Fruit fly (Drosophila melanogaster) whole organism, embryonic: Measurements from ENCODE around the gene RpS15Aa.

ENCODE experiments used
- B-H1 ChIP-seq: fragments of 200-800 bp; sonication (Bioruptor generic); IDR thresholded peaks from 3 replicates; pipeline ENCODE4 v1.3.6; 2022; ENCODE audit warnings: missing biosample characterization, missing genetic modification characterization
- Bteb2 ChIP-seq: fragments of 200-800 bp; sonication (Bioruptor generic); optimal IDR thresholded peaks from 2 replicates; lab custom pipeline; 2016; ENCODE audit warnings: missing biosample characterization, missing genetic modification characterization
- CG12769 ChIP-seq: fragments of 200-800 bp; sonication (Bioruptor generic); optimal IDR thresholded peaks from 2 replicates; lab custom pipeline; 2019; ENCODE audit warnings: missing biosample characterization, mild to moderate bottlenecking, missing genetic modification characterization, moderate library complexity
- CG13624 ChIP-seq: fragments of 200-800 bp; sonication (Bioruptor generic); optimal IDR thresholded peaks from 2 replicates; lab custom pipeline; 2016; ENCODE audit warnings: missing biosample characterization, missing genetic modification characterization
- CG13894 ChIP-seq: fragments of 200-800 bp; sonication (Bioruptor generic); optimal IDR thresholded peaks from 3 replicates; lab custom pipeline; 2018; ENCODE audit warnings: missing biosample characterization, mild to moderate bottlenecking, missing genetic modification characterization, moderate library complexity
- CG14014 ChIP-seq: fragments of 200-800 bp; sonication (Bioruptor generic); IDR thresholded peaks from 2 replicates; pipeline ENCODE4 v1.3.6; 2022; ENCODE audit warnings: missing biosample characterization, missing genetic modification characterization
- CG14441 ChIP-seq: fragments of 200-800 bp; sonication (Bioruptor generic); IDR thresholded peaks from 2 replicates; pipeline ENCODE4 v1.3.6; 2022; ENCODE audit warnings: missing biosample characterization, missing genetic modification characterization
- CG14710 ChIP-seq: fragments of 200-800 bp; sonication (Bioruptor generic); optimal IDR thresholded peaks from 3 replicates; lab custom pipeline; 2019; ENCODE audit warnings: missing biosample characterization, mild to moderate bottlenecking, missing genetic modification characterization, moderate library complexity
- CG15514 ChIP-seq: fragments of 200-800 bp; sonication (Bioruptor generic); optimal IDR thresholded peaks from 3 replicates; lab custom pipeline; 2017; ENCODE audit warnings: missing biosample characterization, missing genetic modification characterization, mild to moderate bottlenecking, moderate library complexity, missing genetic modification reagents
- CG2116 ChIP-seq: fragments of 200-800 bp; sonication (Bioruptor generic); optimal IDR thresholded peaks from 3 replicates; lab custom pipeline; 2018; ENCODE audit warnings: missing biosample characterization, mild to moderate bottlenecking, missing genetic modification characterization
- CG2202 ChIP-seq: fragments of 200-800 bp; sonication (Bioruptor generic); optimal IDR thresholded peaks from 2 replicates; lab custom pipeline; 2018; ENCODE audit warnings: missing biosample characterization, mild to moderate bottlenecking, missing genetic modification characterization
- CG42726 ChIP-seq: fragments of 200-800 bp; sonication (Bioruptor generic); IDR thresholded peaks from 2 replicates; pipeline ENCODE4 v1.3.6; 2022; ENCODE audit warnings: missing biosample characterization, missing genetic modification characterization; ENCODE audit not compliant: partially characterized antibody
- CG5245 ChIP-seq: fragments of 200-800 bp; sonication (Bioruptor generic); optimal IDR thresholded peaks from 3 replicates; lab custom pipeline; 2016; ENCODE audit warnings: missing biosample characterization, missing genetic modification characterization
- CG6765 ChIP-seq: fragments of 200-800 bp; sonication (Bioruptor generic); optimal IDR thresholded peaks from 3 replicates; lab custom pipeline; 2017; ENCODE audit warnings: missing biosample characterization, mild to moderate bottlenecking, missing genetic modification characterization
- CG7745 ChIP-seq: fragments of 200-800 bp; sonication (Bioruptor generic); optimal IDR thresholded peaks from 2 replicates; lab custom pipeline; 2018; ENCODE audit warnings: missing biosample characterization, mild to moderate bottlenecking, missing genetic modification characterization, moderate library complexity
- CG7786 ChIP-seq: fragments of 200-800 bp; sonication (Bioruptor generic); optimal IDR thresholded peaks from 2 replicates; lab custom pipeline; 2016; ENCODE audit warnings: missing biosample characterization, missing genetic modification characterization
- CG7839 ChIP-seq: fragments of 200-800 bp; sonication (Bioruptor generic); optimal IDR thresholded peaks from 3 replicates; lab custom pipeline; 2018; ENCODE audit warnings: missing biosample characterization, mild to moderate bottlenecking, missing genetic modification characterization, moderate library complexity
- CG8944 ChIP-seq: fragments of 200-800 bp; sonication (Bioruptor generic); optimal IDR thresholded peaks from 3 replicates; lab custom pipeline; 2016; ENCODE audit warnings: missing biosample characterization, missing genetic modification characterization
- CG9609 ChIP-seq: fragments of 200-800 bp; sonication (Bioruptor generic); optimal IDR thresholded peaks from 3 replicates; lab custom pipeline; 2016; ENCODE audit warnings: missing biosample characterization, missing genetic modification characterization
- CG9727 ChIP-seq: fragments of 200-800 bp; sonication (Bioruptor generic); optimal IDR thresholded peaks from 3 replicates; lab custom pipeline; 2017; ENCODE audit warnings: missing biosample characterization, mild to moderate bottlenecking, missing genetic modification characterization
- Doc2 ChIP-seq: fragments of 200-800 bp; sonication (Bioruptor generic); IDR thresholded peaks from 2 replicates; pipeline ENCODE4 v1.3.6; 2022; ENCODE audit warnings: missing biosample characterization, missing genetic modification characterization
- Dp ChIP-seq: fragments of 200-800 bp; sonication (Bioruptor generic); optimal IDR thresholded peaks from 2 replicates; lab custom pipeline; 2018; ENCODE audit warnings: missing biosample characterization, mild to moderate bottlenecking, missing genetic modification characterization, moderate library complexity
- Fer3 ChIP-seq: fragments of 200-800 bp; sonication (Bioruptor generic); optimal IDR thresholded peaks from 2 replicates; lab custom pipeline; 2018; ENCODE audit warnings: missing biosample characterization, mild to moderate bottlenecking, missing genetic modification characterization, moderate library complexity
- GATAe ChIP-seq: fragments of 200-800 bp; sonication (Bioruptor generic); conservative IDR thresholded peaks from 2 replicates; pipeline ENCODE4 v1.3.6; 2022; ENCODE audit warnings: missing biosample characterization, missing genetic modification characterization
- HHEX ChIP-seq: fragments of 200-800 bp; sonication (Bioruptor generic); optimal IDR thresholded peaks from 3 replicates; lab custom pipeline; 2017; ENCODE audit warnings: missing biosample characterization, mild to moderate bottlenecking, missing genetic modification characterization, missing genetic modification reagents
- HLH3B ChIP-seq: fragments of 200-800 bp; sonication (Bioruptor generic); IDR thresholded peaks from 2 replicates; pipeline ENCODE4 v1.3.6; 2022; ENCODE audit warnings: missing biosample characterization, missing genetic modification characterization
- HmgD ChIP-seq: fragments of 200-800 bp; sonication (Bioruptor generic); optimal IDR thresholded peaks from 3 replicates; lab custom pipeline; 2016; ENCODE audit warnings: missing biosample characterization, missing genetic modification characterization
- Hr3 ChIP-seq: fragments of 200-800 bp; sonication (Bioruptor generic); optimal IDR thresholded peaks from 3 replicates; lab custom pipeline; 2016; ENCODE audit warnings: missing biosample characterization, missing genetic modification characterization
- Hr39 ChIP-seq: fragments of >200 bp; optimal IDR thresholded peaks from 2 replicates; lab custom pipeline; 2017
- MTF-1 ChIP-seq: fragments of 200-800 bp; sonication (Bioruptor generic); optimal IDR thresholded peaks from 2 replicates; lab custom pipeline; 2018; ENCODE audit warnings: missing biosample characterization, mild to moderate bottlenecking, missing genetic modification characterization, borderline replicate concordance
- NC2β ChIP-seq: fragments of 200-800 bp; sonication (Bioruptor generic); optimal IDR thresholded peaks from 2 replicates; lab custom pipeline; 2016; ENCODE audit warnings: missing biosample characterization, missing genetic modification characterization
- Opbp ChIP-seq: fragments of 200-800 bp; sonication (Bioruptor generic); IDR thresholded peaks from 3 replicates; pipeline ENCODE4 v1.3.6; 2022; ENCODE audit warnings: missing biosample characterization, missing genetic modification characterization; ENCODE audit not compliant: partially characterized antibody
- Poxn ChIP-seq: fragments of 200-800 bp; sonication (Bioruptor generic); IDR thresholded peaks from 2 replicates; pipeline ENCODE4 v1.3.6; 2022; ENCODE audit warnings: missing biosample characterization, missing genetic modification characterization
- Trl ChIP-seq, 3 experiments: fragments of >200 bp in 2 of 3; fragments of 200-800 bp in 1 of 3; sonication (Bioruptor generic) in 1 of 3; optimal IDR thresholded peaks; 2 replicates in 1 of 3; 3 replicates in 2 of 3; lab custom pipeline; 2016 to 2017; ENCODE audit warnings: missing biosample characterization in 1 of 3, missing genetic modification characterization in 1 of 3
- Usf ChIP-seq: fragments of 200-800 bp; sonication (Bioruptor generic); optimal IDR thresholded peaks from 2 replicates; lab custom pipeline; 2017; ENCODE audit warnings: missing genotype, missing biosample characterization, missing genetic modification characterization
- az2 ChIP-seq: fragments of 200-800 bp; sonication (Bioruptor generic); optimal IDR thresholded peaks from 3 replicates; lab custom pipeline; 2016; ENCODE audit warnings: missing biosample characterization, missing genetic modification characterization
- bcd ChIP-seq: fragments of 200-800 bp; sonication (Bioruptor generic); optimal IDR thresholded peaks from 2 replicates; lab custom pipeline; 2017; ENCODE audit warnings: missing biosample characterization, mild to moderate bottlenecking, missing genetic modification characterization
- ems ChIP-seq: fragments of 200-800 bp; sonication (Bioruptor generic); optimal IDR thresholded peaks from 3 replicates; lab custom pipeline; 2016; ENCODE audit warnings: missing biosample characterization, missing genetic modification characterization
- grn ChIP-seq: fragments of 200-800 bp; sonication (Bioruptor generic); optimal IDR thresholded peaks from 3 replicates; lab custom pipeline; 2017; ENCODE audit warnings: missing biosample characterization, missing genetic modification characterization
- h ChIP-seq: fragments of >200 bp; optimal IDR thresholded peaks from 2 replicates; lab custom pipeline; 2017
- her ChIP-seq: fragments of 200-800 bp; sonication (Bioruptor generic); optimal IDR thresholded peaks from 2 replicates; lab custom pipeline; 2016; ENCODE audit warnings: missing biosample characterization, missing genetic modification characterization
- ken ChIP-seq: fragments of 200-800 bp; sonication (Bioruptor generic); IDR thresholded peaks from 3 replicates; pipeline ENCODE4 v1.3.6; 2022; ENCODE audit warnings: missing biosample characterization, missing genetic modification characterization
- klu ChIP-seq: fragments of 200-800 bp; sonication (Bioruptor generic); IDR thresholded peaks from 2 replicates; pipeline ENCODE4 v1.3.6; 2022; ENCODE audit warnings: missing biosample characterization, missing genetic modification characterization
- lmd ChIP-seq: fragments of 200-800 bp; sonication (Bioruptor generic); IDR thresholded peaks from 2 replicates; pipeline ENCODE4 v1.3.6; 2022; ENCODE audit warnings: missing biosample characterization, missing genetic modification characterization
- pho ChIP-seq: fragments of 200-800 bp; sonication (Bioruptor generic); optimal IDR thresholded peaks from 2 replicates; lab custom pipeline; 2016; ENCODE audit warnings: missing biosample characterization, missing genetic modification characterization
- pum ChIP-seq: fragments of 200-800 bp; sonication (Bioruptor generic); optimal IDR thresholded peaks from 2 replicates; lab custom pipeline; 2016; ENCODE audit warnings: missing biosample characterization, missing genetic modification characterization
- ranshi ChIP-seq: fragments of 200-800 bp; sonication (Bioruptor generic); IDR thresholded peaks from 2 replicates; pipeline ENCODE4 v1.3.6; 2022; ENCODE audit warnings: missing biosample characterization, missing genetic modification characterization
- sens ChIP-seq: fragments of 200-800 bp; sonication (Bioruptor generic); peaks from one replicate; lab custom pipeline; 2016; ENCODE audit warnings: missing biosample characterization, missing genetic modification characterization
- tin ChIP-seq: fragments of 200-800 bp; sonication (Bioruptor generic); optimal IDR thresholded peaks from 3 replicates; lab custom pipeline; 2016; ENCODE audit warnings: missing biosample characterization, missing genetic modification characterization
- trem ChIP-seq: fragments of 200-800 bp; optimal IDR thresholded peaks from 3 replicates; lab custom pipeline; 2019; ENCODE audit warnings: missing biosample characterization, mild to moderate bottlenecking, missing genetic modification characterization, moderate library complexity
- yki ChIP-seq: fragments of >200 bp; optimal IDR thresholded peaks from 3 replicates; lab custom pipeline; 2018

RpS15Aa gene

DNA sequence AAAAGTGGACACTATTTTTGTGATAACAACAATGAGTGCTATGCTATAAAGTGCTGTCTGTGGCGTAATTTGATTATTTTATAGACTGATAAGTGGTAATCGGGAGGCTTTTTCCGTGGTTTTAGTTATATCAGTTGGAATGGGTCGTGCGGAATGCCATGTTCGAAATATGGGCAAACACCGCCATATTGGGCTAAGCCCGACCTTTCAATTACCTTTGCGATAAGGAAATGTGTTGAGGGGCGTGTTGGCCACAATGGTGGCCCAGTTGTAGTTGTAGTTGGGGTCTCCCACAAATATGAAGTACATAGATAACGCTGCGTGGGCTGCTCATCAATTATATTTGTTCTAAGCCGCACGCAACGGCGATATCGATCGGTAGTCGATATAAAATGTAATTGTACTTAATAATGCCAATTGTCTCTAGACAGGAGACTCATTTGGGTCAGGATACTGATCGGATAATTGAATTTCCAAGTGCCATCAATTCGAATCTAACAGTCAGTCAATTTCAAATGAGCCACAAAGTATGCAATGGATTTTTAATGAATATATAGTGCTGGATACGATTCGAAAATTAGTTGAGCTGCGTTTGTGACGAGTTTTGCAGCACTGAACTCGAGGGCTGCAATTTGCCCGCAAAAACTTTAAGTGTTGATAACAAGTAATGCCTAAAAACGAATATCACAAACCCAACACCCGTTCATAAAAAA is 2.9 kb downstream of the RpS15Aa start (continued):
- TF ChIP-seq CG2202 (tag; lab: Kevin White, UChicago): peak; percentile 15
- TF ChIP-seq HLH3B (GFP tag; lab: Robert Waterston, UW): peak; percentile 38; the same call in 1 of the 2 replicates
- no peak for TF ChIP-seq Trl (optimal IDR thresholded peaks at IDR 0.05; lab: Kevin White, UChicago)
- peak; percentile 52 for TF ChIP-seq Trl (GFP tag; optimal IDR thresholded peaks at IDR 0.05; lab: Kevin White, UChicago)
- no peak for TF ChIP-seq CG14441
- TF ChIP-seq CG13624: peak; percentile 62
- peak; percentile 53 for TF ChIP-seq pho (GFP tag; lab: Kevin White, UChicago)
- no peak for TF ChIP-seq B-H1 (GFP tag; lab: Robert Waterston, UW)
- TF ChIP-seq CG9609 (GFP tag; lab: Kevin White, UChicago): peak; percentile 6
- TF ChIP-seq trem (tag; lab: Kevin White, UChicago): peak; percentile 24
- no peak for TF ChIP-seq klu
- peak; percentile 3 for TF ChIP-seq HHEX (GFP tag; lab: Kevin White, UChicago)
- no peak for TF ChIP-seq Poxn (GFP tag; lab: Robert Waterston, UW)
- peak; percentile 33 for TF ChIP-seq HmgD (GFP tag; lab: Kevin White, UChicago)
- no peak for TF ChIP-seq h
- TF ChIP-seq Doc2: no peak
- TF ChIP-seq CG5245 (GFP tag; lab: Kevin White, UChicago): peak; percentile 9
- peak; percentile 5 for TF ChIP-seq CG7839 (tag; lab: Kevin White, UChicago)
- no peak; the same call in 1 of the 2 replicates for TF ChIP-seq lmd (GFP tag; lab: Robert Waterston, UW)
- no peak for TF ChIP-seq az2 (GFP tag; lab: Kevin White, UChicago)
- peak; percentile 15 for TF ChIP-seq her (GFP tag; lab: Kevin White, UChicago)
- peak; percentile 85 for TF ChIP-seq grn (GFP tag; lab: Kevin White, UChicago)
- TF ChIP-seq CG8944 (GFP tag; lab: Kevin White, UChicago): peak; percentile 30
- TF ChIP-seq yki (lab: Kevin White, UChicago): no peak
- TF ChIP-seq ken (GFP tag; lab: Robert Waterston, UW): peak; percentile 59; the same call in 1 of the 3 replicates
- TF ChIP-seq CG9727 (GFP tag; lab: Kevin White, UChicago): peak; percentile 9
- peak; percentile 25; the same call in 1 of the 3 replicates for TF ChIP-seq Opbp (GFP tag; lab: Robert Waterston, UW)
- TF ChIP-seq Hr3 (GFP tag; lab: Kevin White, UChicago): peak; percentile 8
- TF ChIP-seq CG42726 (GFP tag; lab: Robert Waterston, UW): no peak
- peak; percentile 24 for TF ChIP-seq Bteb2 (GFP tag; lab: Kevin White, UChicago)
- no peak for TF ChIP-seq Usf (GFP tag; lab: Kevin White, UChicago)
- TF ChIP-seq CG13894 (tag; lab: Kevin White, UChicago): peak; percentile 32
- peak; percentile 59 for TF ChIP-seq CG12769 (tag; lab: Kevin White, UChicago)
- TF ChIP-seq CG14014: peak; percentile 37; the same call in 1 of the 2 replicates
- peak; percentile 83 for TF ChIP-seq sens (GFP tag; lab: Kevin White, UChicago)
- peak; percentile 41 for TF ChIP-seq CG2116 (GFP tag; lab: Kevin White, UChicago)
- peak; percentile 29 for TF ChIP-seq CG6765
- TF ChIP-seq NC2β (GFP tag; lab: Kevin White, UChicago): peak; percentile 34
- TF ChIP-seq Hr39: no peak
- TF ChIP-seq CG7786 (GFP tag; lab: Kevin White, UChicago): peak; percentile 15
- peak; percentile 56 for TF ChIP-seq CG15514 (GFP tag; lab: Kevin White, UChicago)
- TF ChIP-seq Dp (GFP tag; lab: Kevin White, UChicago): peak; percentile 91
- no peak for TF ChIP-seq ems (GFP tag; lab: Kevin White, UChicago)
- TF ChIP-seq tin: peak; percentile 50
- no peak for TF ChIP-seq CG7745 (tag; lab: Kevin White, UChicago)
- TF ChIP-seq ranshi (GFP tag; lab: Robert Waterston, UW): no peak
- TF ChIP-seq pum: peak; percentile 19
- peak; percentile 20 for TF ChIP-seq bcd (GFP tag; lab: Kevin White, UChicago)
- peak; percentile 9; the same call in 1 of the 2 replicates for TF ChIP-seq GATAe (GFP tag; lab: Robert Waterston, UW)
- TF ChIP-seq CG14710: peak; percentile 47
- peak; percentile 28 for TF ChIP-seq Fer3 (tag; lab: Kevin White, UChicago)
- TF ChIP-seq MTF-1 (GFP tag; lab: Kevin White, UChicago): peak; percentile 5
